Fruit fly (Drosophila melanogaster) whole organism, wandering third instar larva: ENCODE data around the gene CD98hc.

ENCODE experiments used
- Dfd ChIP-seq: fragments of >200 bp; optimal IDR thresholded peaks from 2 replicates; lab custom pipeline; 2017; ENCODE audit warnings: missing biosample characterization, missing genetic modification characterization
- Hr78 ChIP-seq: fragments of >200 bp; optimal IDR thresholded peaks from 2 replicates; lab custom pipeline; 2017; ENCODE audit warnings: missing biosample characterization, missing genetic modification characterization
- fru ChIP-seq: fragments of 200-800 bp; sonication (Bioruptor generic); optimal IDR thresholded peaks from 3 replicates; lab custom pipeline; 2016; ENCODE audit warnings: missing biosample characterization, mild to moderate bottlenecking, missing genetic modification characterization
- jim ChIP-seq: fragments of 175-275, 200-325 bp; sonication (Bioruptor generic); optimal IDR thresholded peaks from 2 replicates; lab custom pipeline; 2016; ENCODE audit warnings: missing biosample characterization, mild to moderate bottlenecking, missing genetic modification characterization

DNA sequence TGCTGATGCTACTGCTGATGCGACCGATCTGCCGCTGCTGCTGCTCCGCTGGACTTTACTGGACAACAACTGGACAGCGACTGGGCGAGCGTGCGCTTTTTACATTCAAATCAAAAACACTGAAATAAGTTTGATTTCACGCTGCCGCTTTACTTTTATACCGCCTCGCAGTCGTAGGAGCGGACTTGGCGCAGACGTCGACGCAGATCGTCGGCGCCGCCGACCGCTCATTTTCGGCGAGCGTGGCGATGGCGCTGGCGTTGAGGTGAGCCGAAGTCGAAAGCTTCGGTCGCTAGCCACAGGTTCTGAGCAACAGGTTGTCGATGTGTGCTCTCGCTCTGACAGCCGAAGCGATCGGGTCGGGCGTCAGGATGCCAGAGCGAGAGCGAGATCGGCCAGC lies 17.5 kb upstream of the CD98hc start, which contains the start of gene Elovl7:
- TF ChIP-seq Dfd (GFP tag; lab: Kevin White, UChicago) (no peak), fru (GFP tag; lab: Kevin White, UChicago) (no peak), jim (GFP tag; lab: Kevin White, UChicago) (no peak), Hr78 (GFP tag; lab: Kevin White, UChicago) (no peak)
